Fruit fly (Drosophila melanogaster): ENCODE results near the gene CG2187.

- TF ChIP-seq insv (optimal IDR thresholded peaks at IDR 0.05) (no peak), Myc (optimal IDR thresholded peaks at IDR 0.05) (no peak)
Measured at dm6 chr3R:31739067-31739786, 19.2 kb downstream of the CG2187 start.
